Fruit fly (Drosophila melanogaster): ENCODE results near the gene CG43392.

CG43392 gene

dm6 chr3L:22034717-22035116 lies 5.1 kb upstream of the CG43392 start, which contains the start of gene Oct-TyrR:
Gene Oct-TyrR, plus strand, starts transcription at chr3L:22035003.
- no peak for TF ChIP-seq CG13287 (GFP tag; IDR thresholded peaks at IDR 0.05; ENCODE audit: partially characterized antibody)
- TF ChIP-seq scrt (GFP tag; optimal IDR thresholded peaks at IDR 0.05), result peak; percentile 75
- TF ChIP-seq CG13624 (GFP tag; optimal IDR thresholded peaks at IDR 0.05), result no peak
- peak; percentile 87 for TF ChIP-seq CG3163 (GFP tag; optimal IDR thresholded peaks at IDR 0.05)
- TF ChIP-seq Jarid2 (GFP tag; optimal IDR thresholded peaks at IDR 0.05), result peak; percentile 19
- TF ChIP-seq usp (GFP tag; optimal IDR thresholded peaks at IDR 0.05), result no peak
- no peak for TF ChIP-seq dmrt11E (tag; optimal IDR thresholded peaks at IDR 0.05)
- no peak for TF ChIP-seq CG12744 (GFP tag; optimal IDR thresholded peaks at IDR 0.05)
- TF ChIP-seq ase (GFP tag; IDR thresholded peaks at IDR 0.05), result no peak
- TF ChIP-seq NFAT (GFP tag; IDR thresholded peaks at IDR 0.05), result no peak
- TF ChIP-seq CG13123 (GFP tag; optimal IDR thresholded peaks at IDR 0.05), result no peak
- TF ChIP-seq Deaf1 (tag; optimal IDR thresholded peaks at IDR 0.05), result peak; percentile 96
- no peak for TF ChIP-seq CG30431 (GFP tag; optimal IDR thresholded peaks at IDR 0.05)
- TF ChIP-seq CG1647 (GFP tag; optimal IDR thresholded peaks at IDR 0.05), result no peak
- no peak for TF ChIP-seq unc-4 (GFP tag; IDR thresholded peaks at IDR 0.05; ENCODE audit: partially characterized antibody)
- no peak for TF ChIP-seq CoRest (tag; optimal IDR thresholded peaks at IDR 0.05)
- TF ChIP-seq Gug (GFP tag; IDR thresholded peaks at IDR 0.05), result 0 out of 4 replicates have a peak, but pooled peaks have one; percentile 5

DNA sequence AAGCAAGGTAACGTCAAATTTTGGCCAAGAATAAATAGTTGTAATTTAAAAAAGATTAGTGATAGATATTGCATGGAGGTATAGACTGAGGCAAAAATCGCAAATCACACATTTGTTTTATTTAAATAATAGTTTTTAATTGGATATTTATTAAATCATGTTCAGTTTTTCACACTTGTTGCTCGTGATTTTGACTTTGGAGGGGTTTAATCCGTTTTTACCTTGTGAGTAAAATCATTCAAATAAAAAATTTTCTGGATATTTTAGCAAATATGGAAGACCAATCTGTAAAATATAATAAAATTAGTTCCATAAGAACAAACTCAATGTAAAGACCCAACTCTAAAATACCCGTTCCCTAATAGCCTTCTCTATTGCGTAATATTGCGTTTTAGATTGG lies 1.3 kb downstream of the CG43392 start, which contains the start of gene CG7140:
Gene CG7140, minus strand, starts transcription at position 101 of the 400 bp plus-strand sequence.
- TF ChIP-seq ro (GFP tag; IDR thresholded peaks at IDR 0.05) (no peak), HmgD (GFP tag; optimal IDR thresholded peaks at IDR 0.05) (no peak), CG7839 (tag; optimal IDR thresholded peaks at IDR 0.05) (no peak), ci (GFP tag; IDR thresholded peaks at IDR 0.05) (no peak), NfI (GFP tag; optimal IDR thresholded peaks at IDR 0.05) (no peak), CG11247 (GFP tag; IDR thresholded peaks at IDR 0.05) (no peak), CrebB (tag; optimal IDR thresholded peaks at IDR 0.05) (no peak)

- TF ChIP-seq kni (GFP tag; optimal IDR thresholded peaks at IDR 0.05), result peak; percentile 1
- TF ChIP-seq CG2199 (GFP tag; IDR thresholded peaks at IDR 0.05), result peak; percentile 100
- TF ChIP-seq CG30431 (GFP tag; optimal IDR thresholded peaks at IDR 0.05), result no peak
- peak; percentile 76 for TF ChIP-seq D19A (tag; optimal IDR thresholded peaks at IDR 0.05)
Measured at dm6 chr3L:22006107-22006506, 23.5 kb downstream of the CG43392 start.

dm6 chr3L:21994000-21994399 lies 35.6 kb downstream of the CG43392 start:
- peak; percentile 78 for TF ChIP-seq CG3163 (GFP tag; optimal IDR thresholded peaks at IDR 0.05)
- TF ChIP-seq CG7963 (GFP tag; IDR thresholded peaks at IDR 0.05; ENCODE audit: partially characterized antibody), result no peak
- TF ChIP-seq Abd-B (GFP tag; optimal IDR thresholded peaks at IDR 0.05), result no peak
- peak; percentile 3 for TF ChIP-seq sens (GFP tag)
- no peak for TF ChIP-seq D19B (GFP tag; optimal IDR thresholded peaks at IDR 0.05)
- TF ChIP-seq Deaf1 (tag; optimal IDR thresholded peaks at IDR 0.05), result peak; percentile 71
- no peak for TF ChIP-seq bsh (GFP tag; optimal IDR thresholded peaks at IDR 0.05)
- TF ChIP-seq Trl (optimal IDR thresholded peaks at IDR 0.05), result peak in 1 of 2 experiments; percentile 3
- TF ChIP-seq Trl (GFP tag; optimal IDR thresholded peaks at IDR 0.05), result no peak

- TF ChIP-seq ash1 (GFP tag; optimal IDR thresholded peaks at IDR 0.05) (no peak), h (optimal IDR thresholded peaks at IDR 0.05) (no peak), CG34224 (GFP tag; IDR thresholded peaks at IDR 0.05; ENCODE audit: partially characterized antibody) (no peak), gsb-n (tag; optimal IDR thresholded peaks at IDR 0.05) (no peak), mam (GFP tag; optimal IDR thresholded peaks at IDR 0.05) (no peak), sens-2 (GFP tag; IDR thresholded peaks at IDR 0.05) (no peak), Rfx (GFP tag; IDR thresholded peaks at IDR 0.05) (no peak), CG7372 (GFP tag; IDR thresholded peaks at IDR 0.05) (no peak)
Measured at dm6 chr3L:21984910-21985309, 44.7 kb downstream of the CG43392 start, which contains the start of gene Act79B. Gene Act79B, plus strand, starts transcription at chr3L:21985210.

All from whole organism, embryonic.